Worm (Caenorhabditis elegans) whole organism, mixed stage, embryonic: ENCODE results near the gene vha-7.

Experiments
- ceh-39 ChIP-seq: fragments of 150-350 bp; optimal IDR thresholded peaks from 2 replicates; lab custom pipeline; 2014; ENCODE audit warnings: missing biosample characterization, missing genetic modification characterization
- ces-1 ChIP-seq: fragments of 150-350 bp; optimal IDR thresholded peaks from 2 replicates; lab custom pipeline; 2014; ENCODE audit warnings: missing biosample characterization, missing genetic modification reagents, missing genetic modification characterization
- elt-3 ChIP-seq: fragments of 150-350 bp; optimal IDR thresholded peaks from 2 replicates; lab custom pipeline; 2014; ENCODE audit warnings: missing biosample characterization, missing genetic modification characterization
- flh-1 ChIP-seq: fragments of 200-800 bp; sonication (Bioruptor generic); optimal IDR thresholded peaks from 2 replicates; lab custom pipeline; 2018; ENCODE audit warnings: mild to moderate bottlenecking, missing genetic modification characterization, moderate library complexity, missing compliant biosample characterization
- tbx-8 ChIP-seq: fragments of 200-800 bp; sonication (Bioruptor generic); optimal IDR thresholded peaks from 2 replicates; lab custom pipeline; 2018; ENCODE audit warnings: mild to moderate bottlenecking, missing genetic modification characterization, moderate library complexity, missing compliant biosample characterization
- unc-39 ChIP-seq: fragments of 150-350 bp; optimal IDR thresholded peaks from 2 replicates; lab custom pipeline; 2014; ENCODE audit warnings: missing biosample characterization, missing genetic modification characterization
- unc-62 ChIP-seq: fragments of 150-350 bp; optimal IDR thresholded peaks from 2 replicates; lab custom pipeline; 2014; ENCODE audit warnings: missing biosample characterization, missing genetic modification reagents, missing genetic modification characterization

- TF ChIP-seq tbx-8 (no peak), ceh-39 (no peak), flh-1 (GFP tag; lab: Kevin White, UChicago) (no peak), elt-3 (no peak), unc-62 (GFP tag; lab: Kevin White, UChicago) (no peak), unc-39 (no peak), ces-1 (GFP tag; lab: Kevin White, UChicago) (peak; percentile 39)
Measured at ce11 chrIV:12653094-12653493, 12.8 kb downstream of the vha-7 start, which contains the start of the genes wdfy-3 and C26H9A.4.
